Fruit fly (Drosophila melanogaster): ENCODE results near the gene CG42526.

- no peak for TF ChIP-seq pita (GFP tag; optimal IDR thresholded peaks at IDR 0.05)
- no peak for TF ChIP-seq tio (GFP tag; optimal IDR thresholded peaks at IDR 0.05)
- no peak for TF ChIP-seq fru (optimal IDR thresholded peaks at IDR 0.05)
- peak; percentile 20 for TF ChIP-seq CG15514 (GFP tag; optimal IDR thresholded peaks at IDR 0.05)
- TF ChIP-seq CG30020 (tag; optimal IDR thresholded peaks at IDR 0.05), result no peak
- TF ChIP-seq Optix (GFP tag; IDR thresholded peaks at IDR 0.05), result no peak
- no peak for TF ChIP-seq rib (GFP tag; IDR thresholded peaks at IDR 0.05)
- TF ChIP-seq pan (optimal IDR thresholded peaks at IDR 0.05), result no peak
- peak in 1 of 2 experiments; percentile 53 for TF ChIP-seq pan (GFP tag; optimal IDR thresholded peaks at IDR 0.05 in 1 of 2, IDR thresholded peaks at IDR 0.05 in 1 of 2)
- no peak for TF ChIP-seq sob (GFP tag; IDR thresholded peaks at IDR 0.05)
- TF ChIP-seq eve (GFP tag; optimal IDR thresholded peaks at IDR 0.05), result no peak
Observed at dm6 chr3L:9424528-9424911, 10.7 kb downstream of the CG42526 start.
